Worm (Caenorhabditis elegans) whole organism, young adult: ENCODE measurements around the gene mcm-7.

Experiments used
- F10E7.11 ChIP-seq: sonication (generic microtip); optimal IDR thresholded peaks from 2 replicates; lab custom pipeline; 2017; ENCODE audit warnings: mild to moderate bottlenecking, missing genetic modification characterization, moderate library complexity, missing compliant biosample characterization
- F23B12.7 ChIP-seq: sonication (generic microtip); optimal IDR thresholded peaks from 2 replicates; lab custom pipeline; 2017; ENCODE audit warnings: missing genetic modification characterization, mild to moderate bottlenecking, missing compliant biosample characterization, antibody characterized with exemption, moderate library complexity; ENCODE audit not compliant: insufficient read depth
- F39B2.1 ChIP-seq: fragments of 200-800 bp; sonication (Bioruptor generic); IDR thresholded peaks from 2 replicates; pipeline ENCODE4 v1.3.6; 2022; ENCODE audit warnings: missing genetic modification reagents, missing genetic modification characterization, missing compliant biosample characterization
- ama-1 ChIP-seq, 3 experiments: fragments of 150-350 bp in 1 of 3; sonication (generic microtip) in 2 of 3; optimal IDR thresholded peaks; 2 replicates each; lab custom pipeline; 2014 to 2018; ENCODE audit warnings: missing biosample characterization in 2 of 3, missing genetic modification characterization in 2 of 3, missing genetic modification reagents in 2 of 3
- attf-5 ChIP-seq: fragments of 200-800 bp; sonication (Bioruptor generic); optimal IDR thresholded peaks from 2 replicates; lab custom pipeline; 2018; ENCODE audit warnings: mild to moderate bottlenecking, missing genetic modification characterization, missing compliant biosample characterization
- egl-18 ChIP-seq: fragments of 200-800 bp; sonication (Bioruptor generic); IDR thresholded peaks from 2 replicates; pipeline ENCODE4 v1.3.6; 2022; ENCODE audit warnings: missing genetic modification reagents, missing genetic modification characterization, missing compliant biosample characterization
- egrh-3 ChIP-seq: fragments of 200-800 bp; sonication (Bioruptor generic); IDR thresholded peaks from 2 replicates; pipeline ENCODE4 v1.3.6; 2022; ENCODE audit warnings: missing genetic modification reagents, missing genetic modification characterization, missing compliant biosample characterization
- hmg-20 ChIP-seq: fragments of 200-800 bp; sonication (Bioruptor generic); IDR thresholded peaks from 2 replicates; pipeline ENCODE4 v1.3.6; 2022; ENCODE audit warnings: missing genetic modification reagents, missing genetic modification characterization, missing compliant biosample characterization
- mel-28 ChIP-seq: sonication (generic microtip); optimal IDR thresholded peaks from 2 replicates; lab custom pipeline; 2016; ENCODE audit warnings: borderline replicate concordance, mild to moderate bottlenecking, missing genetic modification characterization, missing compliant biosample characterization
- nfya-2 ChIP-seq: fragments of 200-800 bp; sonication (Bioruptor generic); IDR thresholded peaks from 2 replicates; pipeline ENCODE4 v1.3.6; 2022; ENCODE audit warnings: missing genetic modification reagents, missing genetic modification characterization, missing compliant biosample characterization
- nhr-27 ChIP-seq: fragments of 200-800 bp; sonication (Bioruptor generic); optimal IDR thresholded peaks from 2 replicates; lab custom pipeline; 2018; ENCODE audit warnings: mild to moderate bottlenecking, missing genetic modification characterization, moderate library complexity, missing compliant biosample characterization
- nhr-80 ChIP-seq: sonication (generic microtip); optimal IDR thresholded peaks from 2 replicates; lab custom pipeline; 2016; ENCODE audit warnings: missing genetic modification characterization, missing compliant biosample characterization
- pha-4 ChIP-seq: fragments of 150-350 bp; sonication (generic microtip); optimal IDR thresholded peaks from 2 replicates; lab custom pipeline; 2014; ENCODE audit warnings: missing biosample characterization, missing genetic modification reagents, missing genetic modification characterization
- ztf-18 ChIP-seq: sonication (generic microtip); optimal IDR thresholded peaks from 2 replicates; lab custom pipeline; 2016; ENCODE audit warnings: missing genotype, mild to moderate bottlenecking, missing genetic modification characterization, missing compliant biosample characterization

DNA sequence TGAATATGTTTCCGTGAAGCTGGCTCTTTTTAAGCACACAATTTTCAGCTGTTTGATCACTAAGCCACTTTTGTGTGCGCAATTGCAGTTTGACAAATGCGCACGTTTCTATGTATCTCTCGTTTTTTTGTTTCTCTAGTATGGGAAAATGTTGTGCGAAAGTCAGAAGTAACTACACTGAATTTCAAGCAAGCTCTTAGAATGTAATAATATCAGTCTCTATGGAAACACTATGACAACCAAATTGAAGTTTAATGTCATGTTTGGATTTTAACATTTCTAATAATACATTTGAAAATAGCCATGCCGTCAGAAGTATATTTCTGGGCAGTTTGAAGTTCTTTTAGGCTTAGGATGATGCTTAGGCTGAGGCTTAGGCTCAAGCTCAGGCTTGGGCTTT is 27.1 kb upstream of the mcm-7 start, which contains the start of gene ZC132.9:
- TF ChIP-seq egrh-3 (GFP tag; lab: Robert Waterston, UW) (no peak), nhr-80 (tag; lab: Kevin White, UChicago) (no peak), ama-1 (optimal IDR thresholded peaks at IDR 0.05; lab: Kevin White, UChicago) (no peak), ama-1 (GFP tag; optimal IDR thresholded peaks at IDR 0.05; lab: Kevin White, UChicago) (no peak), hmg-20 (GFP tag; lab: Robert Waterston, UW) (no peak), pha-4 (tag; lab: Kevin White, UChicago) (no peak), nhr-27 (tag; lab: Kevin White, UChicago) (no peak), mel-28 (tag; lab: Kevin White, UChicago) (no peak), F10E7.11 (tag; lab: Kevin White, UChicago) (no peak), egl-18 (no peak), nfya-2 (GFP tag; lab: Robert Waterston, UW) (no peak), ztf-18 (tag; lab: Kevin White, UChicago) (no peak), F23B12.7 (tag; lab: Kevin White, UChicago) (no peak), F39B2.1 (no peak), attf-5 (no peak)
